Worm (Caenorhabditis elegans) whole organism, L3 larva: Measurements from ENCODE around the gene str-230.
A peak's percentile ranks its signal among the peaks of the same experiment; 100 is the strongest.

Experiments used
- R02D3.7 ChIP-seq: fragments of 150-350 bp; optimal IDR thresholded peaks from 2 replicates; lab custom pipeline; 2014; ENCODE audit warnings: missing biosample characterization, missing genetic modification characterization
- aly-2 ChIP-seq: fragments of 150-350 bp; optimal IDR thresholded peaks from 2 replicates; lab custom pipeline; 2014; ENCODE audit warnings: missing biosample characterization, missing genetic modification characterization
- ama-1 ChIP-seq: fragments of 150-350 bp; optimal IDR thresholded peaks from 2 replicates; lab custom pipeline; 2018
- ceh-9 ChIP-seq: sonication (generic microtip); optimal IDR thresholded peaks from 2 replicates; lab custom pipeline; 2018; ENCODE audit warnings: missing biosample characterization, missing genetic modification characterization
- daf-12 ChIP-seq: fragments of 150-350 bp; optimal IDR thresholded peaks from 2 replicates; lab custom pipeline; 2014; ENCODE audit warnings: missing biosample characterization, missing genetic modification reagents, missing genetic modification characterization
- egl-27 ChIP-seq: sonication (generic microtip); optimal IDR thresholded peaks from 4 replicates; lab custom pipeline; 2017; ENCODE audit warnings: missing biosample characterization, missing genetic modification reagents, missing genetic modification characterization
- elt-1 ChIP-seq: fragments of 150-350 bp; optimal IDR thresholded peaks from 2 replicates; lab custom pipeline; 2014; ENCODE audit warnings: missing biosample characterization, missing genetic modification characterization
- elt-2 ChIP-seq: sonication (generic microtip); optimal IDR thresholded peaks from 2 replicates; lab custom pipeline; 2016; ENCODE audit warnings: missing genetic modification reagents, mild to moderate bottlenecking, missing genetic modification characterization, missing compliant biosample characterization
- elt-3 ChIP-seq, 3 experiments: fragments of 150-350 bp in 1 of 3; sonication (generic microtip) in 2 of 3; optimal IDR thresholded peaks; 2 replicates in 2 of 3; 4 replicates in 1 of 3; lab custom pipeline; 2014 to 2017; ENCODE audit warnings: missing biosample characterization in 3 of 3, missing genetic modification characterization in 3 of 3
- eor-1 ChIP-seq, 2 experiments: fragments of 150-350 bp; optimal IDR thresholded peaks; 2 replicates each; lab custom pipeline; 2014 to 2018; ENCODE audit warnings: missing biosample characterization in 2 of 2, missing genetic modification characterization in 2 of 2
- fkh-10 ChIP-seq: sonication (generic microtip); optimal IDR thresholded peaks from 2 replicates; lab custom pipeline; 2017; ENCODE audit warnings: missing biosample characterization, missing genetic modification reagents, missing genetic modification characterization
- fkh-2 ChIP-seq: fragments of 150-350 bp; optimal IDR thresholded peaks from 2 replicates; lab custom pipeline; 2014; ENCODE audit warnings: missing biosample characterization, missing genetic modification reagents, missing genetic modification characterization
- jun-1 ChIP-seq: fragments of 150-350 bp; optimal IDR thresholded peaks from 2 replicates; lab custom pipeline; 2014; ENCODE audit warnings: missing biosample characterization, missing genetic modification reagents, missing genetic modification characterization
- lin-15B ChIP-seq: fragments of 150-350 bp; optimal IDR thresholded peaks from 2 replicates; lab custom pipeline; 2014; ENCODE audit warnings: missing biosample characterization, missing genetic modification characterization
- lin-39 ChIP-seq: fragments of 150-350 bp; optimal IDR thresholded peaks from 2 replicates; lab custom pipeline; 2018; ENCODE audit warnings: missing biosample characterization, missing genetic modification reagents, missing genetic modification characterization
- lsy-12 ChIP-seq: sonication (generic microtip); optimal IDR thresholded peaks from 2 replicates; lab custom pipeline; 2016; ENCODE audit warnings: mild to moderate bottlenecking, missing genetic modification characterization, missing compliant biosample characterization
- mdl-1 ChIP-seq: fragments of 150-350 bp; optimal IDR thresholded peaks from 2 replicates; lab custom pipeline; 2014; ENCODE audit warnings: missing biosample characterization, missing genetic modification characterization
- mml-1 ChIP-seq: fragments of 150-350 bp; sonication (generic microtip); optimal IDR thresholded peaks from 3 replicates; lab custom pipeline; 2014; ENCODE audit warnings: missing biosample characterization, missing genetic modification characterization
- nfya-1 ChIP-seq: sonication (generic microtip); optimal IDR thresholded peaks from 2 replicates; lab custom pipeline; 2017; ENCODE audit warnings: missing genetic modification characterization, mild to moderate bottlenecking, missing compliant biosample characterization, antibody characterized with exemption, moderate library complexity; ENCODE audit not compliant: insufficient read depth
- nhr-11 ChIP-seq: fragments of 150-350 bp; optimal IDR thresholded peaks from 2 replicates; lab custom pipeline; 2014; ENCODE audit warnings: missing biosample characterization, missing genetic modification characterization
- nhr-12 ChIP-seq: fragments of 150-350 bp; optimal IDR thresholded peaks from 2 replicates; lab custom pipeline; 2014; ENCODE audit warnings: missing biosample characterization, missing genetic modification characterization
- nhr-23 ChIP-seq: fragments of 150-350 bp; optimal IDR thresholded peaks from 2 replicates; lab custom pipeline; 2014; ENCODE audit warnings: missing biosample characterization, missing genetic modification reagents, missing genetic modification characterization
- nhr-237 ChIP-seq: fragments of 150-350 bp; optimal IDR thresholded peaks from 2 replicates; lab custom pipeline; 2014; ENCODE audit warnings: missing biosample characterization, missing genetic modification characterization
- nhr-25 ChIP-seq: sonication (generic microtip); optimal IDR thresholded peaks from 2 replicates; lab custom pipeline; 2017; ENCODE audit warnings: missing biosample characterization, missing genetic modification characterization
- nhr-28 ChIP-seq: fragments of 150-350 bp; optimal IDR thresholded peaks from 2 replicates; lab custom pipeline; 2014; ENCODE audit warnings: missing biosample characterization, missing genetic modification characterization
- nhr-43 ChIP-seq: sonication (generic microtip); optimal IDR thresholded peaks from 2 replicates; lab custom pipeline; 2016; ENCODE audit warnings: mild to moderate bottlenecking, missing genetic modification characterization, missing compliant biosample characterization; ENCODE audit not compliant: poor library complexity, severe bottlenecking
- nhr-67 ChIP-seq: fragments of 150-350 bp; optimal IDR thresholded peaks from 2 replicates; lab custom pipeline; 2014; ENCODE audit warnings: missing biosample characterization, missing genetic modification characterization
- nhr-76 ChIP-seq: fragments of 150-350 bp; sonication (generic microtip); optimal IDR thresholded peaks from 5 replicates; lab custom pipeline; 2014; ENCODE audit warnings: missing biosample characterization, missing genetic modification characterization
- nhr-77 ChIP-seq: fragments of 150-350 bp; optimal IDR thresholded peaks from 2 replicates; lab custom pipeline; 2014; ENCODE audit warnings: missing biosample characterization, missing genetic modification characterization
- pha-4 ChIP-seq: fragments of 150-350 bp; optimal IDR thresholded peaks from 2 replicates; lab custom pipeline; 2014; ENCODE audit warnings: missing biosample characterization, missing genetic modification reagents, missing genetic modification characterization
- pqm-1 ChIP-seq: fragments of 150-350 bp; optimal IDR thresholded peaks from 2 replicates; lab custom pipeline; 2017; ENCODE audit warnings: missing biosample characterization, missing genetic modification characterization, inconsistent platforms
- sea-2 ChIP-seq: fragments of 150-350 bp; sonication (generic microtip); optimal IDR thresholded peaks from 4 replicates; lab custom pipeline; 2014; ENCODE audit warnings: missing biosample characterization, missing genetic modification reagents, missing genetic modification characterization
- skn-1 ChIP-seq: fragments of 150-350 bp; optimal IDR thresholded peaks from 2 replicates; lab custom pipeline; 2014; ENCODE audit warnings: missing biosample characterization, missing genetic modification characterization
- snpc-4 ChIP-seq: fragments of 150-350 bp; optimal IDR thresholded peaks from 2 replicates; lab custom pipeline; 2014; ENCODE audit warnings: missing biosample characterization, missing genetic modification characterization
- tbx-2 ChIP-seq: sonication (generic microtip); optimal IDR thresholded peaks from 2 replicates; lab custom pipeline; 2016; ENCODE audit warnings: mild to moderate bottlenecking, missing genetic modification characterization, missing compliant biosample characterization
- unc-39 ChIP-seq: sonication (generic microtip); optimal IDR thresholded peaks from 4 replicates; lab custom pipeline; 2017; ENCODE audit warnings: missing biosample characterization, missing genetic modification characterization
- unc-62 ChIP-seq: fragments of 150-350 bp; sonication (generic microtip); optimal IDR thresholded peaks from 4 replicates; lab custom pipeline; 2014; ENCODE audit warnings: missing biosample characterization, missing genetic modification reagents, missing genetic modification characterization
- zag-1 ChIP-seq: fragments of 150-350 bp; optimal IDR thresholded peaks from 2 replicates; lab custom pipeline; 2014; ENCODE audit warnings: missing biosample characterization, missing genetic modification characterization
- ztf-11 ChIP-seq: fragments of 150-350 bp; optimal IDR thresholded peaks from 2 replicates; lab custom pipeline; 2014; ENCODE audit warnings: missing biosample characterization, missing genetic modification characterization
- ztf-4 ChIP-seq: fragments of 150-350 bp; optimal IDR thresholded peaks from 2 replicates; lab custom pipeline; 2014; ENCODE audit warnings: missing biosample characterization, missing genetic modification characterization

The str-230 gene

ce11 chrV:14231656-14232055 lies 21.0 kb upstream of the str-230 start:
- TF ChIP-seq nhr-23 (tag; lab: Kevin White, UChicago), result no peak
- no peak for TF ChIP-seq unc-39 (tag; lab: Kevin White, UChicago)
- TF ChIP-seq mdl-1, result no peak
- TF ChIP-seq pqm-1 (tag; lab: Kevin White, UChicago), result no peak
- TF ChIP-seq zag-1 (tag; lab: Kevin White, UChicago), result no peak
- TF ChIP-seq ama-1 (lab: Kevin White, UChicago), result no peak
- no peak for TF ChIP-seq skn-1 (tag; lab: Kevin White, UChicago)
- TF ChIP-seq nhr-76 (tag; lab: Kevin White, UChicago), result no peak
- TF ChIP-seq nhr-77 (tag; lab: Kevin White, UChicago), result no peak
- TF ChIP-seq elt-1, result no peak
- no peak for TF ChIP-seq egl-27 (tag; lab: Kevin White, UChicago)
- TF ChIP-seq nhr-11, result no peak

- TF ChIP-seq lin-15B (tag; lab: Kevin White, UChicago) (no peak), daf-12 (no peak), jun-1 (tag; lab: Kevin White, UChicago) (no peak), tbx-2 (tag; lab: Kevin White, UChicago) (no peak), eor-1 (tag; optimal IDR thresholded peaks at IDR 0.05; lab: Kevin White, UChicago) (no peak), elt-3 (tag; optimal IDR thresholded peaks at IDR 0.05; lab: Kevin White, UChicago) (no peak)
Observed at ce11 chrV:14230788-14231583, 20.3 kb upstream of the str-230 start.

ce11 chrV:14226373-14226772 lies 15.7 kb upstream of the str-230 start, which contains the start of gene nep-21:
TSS of gene nep-21 (minus strand) at chrV:14226473.
- TF ChIP-seq sea-2 (GFP tag; lab: Kevin White, UChicago) (no peak), lsy-12 (tag; lab: Kevin White, UChicago) (no peak), daf-12 (no peak), unc-62 (GFP tag; lab: Kevin White, UChicago) (no peak), elt-2 (tag; lab: Kevin White, UChicago) (no peak), nhr-28 (tag; lab: Kevin White, UChicago) (no peak)

- TF ChIP-seq nhr-25 (no peak), mdl-1 (no peak), aly-2 (tag; lab: Kevin White, UChicago) (no peak), ama-1 (lab: Kevin White, UChicago) (no peak), pha-4 (tag; lab: Kevin White, UChicago) (no peak), nhr-67 (tag; lab: Kevin White, UChicago) (no peak), jun-1 (tag; lab: Kevin White, UChicago) (no peak), nhr-76 (tag; lab: Kevin White, UChicago) (no peak), nfya-1 (tag; lab: Kevin White, UChicago) (no peak)
Observed at ce11 chrV:14223141-14223540, 12.5 kb upstream of the str-230 start.

- TF ChIP-seq R02D3.7 (no peak), fkh-2 (tag; lab: Kevin White, UChicago) (no peak), nhr-77 (tag; lab: Kevin White, UChicago) (no peak), daf-12 (no peak), snpc-4 (tag; lab: Kevin White, UChicago) (no peak)
Observed at ce11 chrV:14215106-14215505, 4.5 kb upstream of the str-230 start, which contains the start of gene T16A9.5. TSS of gene T16A9.5 (minus strand) at chrV:14215206.

ce11 chrV:14212813-14213212 lies 2.2 kb upstream of the str-230 start:
- TF ChIP-seq nhr-43, result peak; percentile 15
- TF ChIP-seq ztf-4 (tag; lab: Kevin White, UChicago), result no peak
- peak in 1 of 3 experiments; percentile 17 for TF ChIP-seq elt-3 (tag; optimal IDR thresholded peaks at IDR 0.05; lab: Kevin White, UChicago)
- no peak for TF ChIP-seq ceh-9 (tag; lab: Kevin White, UChicago)
- TF ChIP-seq nhr-12, result no peak
- no peak for TF ChIP-seq fkh-10 (GFP tag; lab: Kevin White, UChicago)
- no peak for TF ChIP-seq nhr-76 (tag; lab: Kevin White, UChicago)
- peak; percentile 77 for TF ChIP-seq pqm-1 (tag; lab: Kevin White, UChicago)
- TF ChIP-seq eor-1 (tag; optimal IDR thresholded peaks at IDR 0.05; lab: Kevin White, UChicago), result no peak
- TF ChIP-seq ztf-11 (tag; lab: Kevin White, UChicago), result no peak
- no peak for TF ChIP-seq nhr-77 (tag; lab: Kevin White, UChicago)
- TF ChIP-seq elt-2 (tag; lab: Kevin White, UChicago), result peak; percentile 88
- TF ChIP-seq nfya-1 (tag; lab: Kevin White, UChicago), result no peak
- no peak for TF ChIP-seq elt-1
- TF ChIP-seq mml-1 (tag; lab: Kevin White, UChicago), result no peak
- no peak for TF ChIP-seq R02D3.7
- TF ChIP-seq nhr-11, result no peak
- TF ChIP-seq sea-2 (GFP tag; lab: Kevin White, UChicago), result no peak
- no peak for TF ChIP-seq nhr-237 (tag; lab: Kevin White, UChicago)
- TF ChIP-seq aly-2 (tag; lab: Kevin White, UChicago), result no peak
- no peak for TF ChIP-seq nhr-28 (tag; lab: Kevin White, UChicago)
- TF ChIP-seq skn-1 (tag; lab: Kevin White, UChicago), result no peak
- TF ChIP-seq lin-39, result no peak
- TF ChIP-seq unc-39 (tag; lab: Kevin White, UChicago), result no peak
- peak; percentile 11 for TF ChIP-seq nhr-25
